Worm (Caenorhabditis elegans) whole organism, L4 larva: ENCODE data around the gene gtf-2H5.

ENCODE experiments used
- aha-1 ChIP-seq: fragments of 150-350 bp; peaks from one replicate; lab custom pipeline; 2014; ENCODE audit warnings: missing biosample characterization, missing genetic modification characterization
- nhr-11 ChIP-seq: fragments of 150-350 bp; optimal IDR thresholded peaks from 2 replicates; lab custom pipeline; 2014; ENCODE audit warnings: missing biosample characterization, missing genetic modification characterization
- snpc-1.2 ChIP-seq: fragments of 200-800 bp; sonication (Bioruptor generic); IDR thresholded peaks from 2 replicates; pipeline ENCODE4 v1.3.6; 2022; ENCODE audit warnings: missing genetic modification reagents, missing genetic modification characterization, missing compliant biosample characterization

- TF ChIP-seq snpc-1.2 (GFP tag; lab: Robert Waterston, UW) (no peak), nhr-11 (tag; lab: Kevin White, UChicago) (no peak), aha-1 (tag; lab: Kevin White, UChicago) (no peak)
These were observed 37.1 kb upstream of the gtf-2H5 start, which contains the start of gene T19C3.3 for ce11 chrIII:614447-614846.
